1 fruit fly cellular context compared by ENCODE assay signal in genomic region chrX:16811213-16811749, dm6.
TF ChIP-seq lines count a peak whose summit lies in the region.

TSS of gene CG4829 (plus strand) at chrX:16811699.

TF ChIP-seq in whole organism, embryonic, 481 proteins besides CTCF, POLR2A, EP300 and RAD21 (continued from another document and continues in another):
- peak; percentile 66 for TF ChIP-seq shn (GFP tag; optimal IDR thresholded peaks at IDR 0.05; lab: Kevin White, UChicago)
- peak; percentile 56; the same call in 1 of the 2 replicates for TF ChIP-seq toy (GFP tag; IDR thresholded peaks at IDR 0.05; lab: Robert Waterston, UW)
- TF ChIP-seq Lhr (GFP tag; optimal IDR thresholded peaks at IDR 0.05; lab: Kevin White, UChicago) = peak; percentile 44
- peak; percentile 95 for TF ChIP-seq CG12769 (tag; optimal IDR thresholded peaks at IDR 0.05; lab: Kevin White, UChicago)
- no peak for TF ChIP-seq hb (GFP tag; IDR thresholded peaks at IDR 0.05; lab: Robert Waterston, UW; ENCODE audit: partially characterized antibody)
- TF ChIP-seq eve (GFP tag; optimal IDR thresholded peaks at IDR 0.05; lab: Kevin White, UChicago) = no peak
- TF ChIP-seq bcd (GFP tag; optimal IDR thresholded peaks at IDR 0.05; lab: Kevin White, UChicago) = peak; percentile 86
- TF ChIP-seq run (tag; optimal IDR thresholded peaks at IDR 0.05; lab: Kevin White, UChicago) = peak; percentile 77
- peak; percentile 56 for TF ChIP-seq CG3163 (GFP tag; optimal IDR thresholded peaks at IDR 0.05; lab: Kevin White, UChicago)
- TF ChIP-seq HLH3B (GFP tag; IDR thresholded peaks at IDR 0.05; lab: Robert Waterston, UW) = peak; percentile 93
- TF ChIP-seq CG6689 (GFP tag; IDR thresholded peaks at IDR 0.05; lab: Robert Waterston, UW) = peak; percentile 87
- peak; percentile 97 for TF ChIP-seq Ets65A (GFP tag; lab: Kevin White, UChicago)
- peak; percentile 85 for TF ChIP-seq CG14050 (GFP tag; IDR thresholded peaks at IDR 0.05; lab: Robert Waterston, UW)
- peak; percentile 77 for TF ChIP-seq CG18476 (GFP tag; optimal IDR thresholded peaks at IDR 0.05; lab: Kevin White, UChicago)
- peak; percentile 60 for TF ChIP-seq CG13775 (GFP tag; optimal IDR thresholded peaks at IDR 0.05; lab: Kevin White, UChicago)
- peak; percentile 22 for TF ChIP-seq Neu2 (GFP tag; optimal IDR thresholded peaks at IDR 0.05; lab: Kevin White, UChicago; ENCODE audit: borderline replicate concordance)
- TF ChIP-seq tup (GFP tag; optimal IDR thresholded peaks at IDR 0.05; lab: Kevin White, UChicago) = peak; percentile 40
- peak; percentile 77 for TF ChIP-seq cwo (GFP tag; optimal IDR thresholded peaks at IDR 0.05; lab: Kevin White, UChicago)
- no peak for TF ChIP-seq Dfd (GFP tag; optimal IDR thresholded peaks at IDR 0.05; lab: Kevin White, UChicago)
- TF ChIP-seq CG9437 (GFP tag; optimal IDR thresholded peaks at IDR 0.05; lab: Kevin White, UChicago) = peak; percentile 73
- TF ChIP-seq CG17912 (GFP tag; optimal IDR thresholded peaks at IDR 0.05; lab: Kevin White, UChicago) = peak; percentile 79
- TF ChIP-seq Usf (GFP tag; optimal IDR thresholded peaks at IDR 0.05; lab: Kevin White, UChicago) = peak; percentile 43
- peak; percentile 83 for TF ChIP-seq CG3847 (GFP tag; IDR thresholded peaks at IDR 0.05; lab: Robert Waterston, UW)
- peak; percentile 89 for TF ChIP-seq CG10209 (GFP tag; optimal IDR thresholded peaks at IDR 0.05; lab: Kevin White, UChicago)
- peak; percentile 84 for TF ChIP-seq Bteb2 (GFP tag; optimal IDR thresholded peaks at IDR 0.05; lab: Kevin White, UChicago)
- peak; percentile 74 for TF ChIP-seq sim (GFP tag; IDR thresholded peaks at IDR 0.05; lab: Robert Waterston, UW)
- peak; percentile 86 for TF ChIP-seq bab2 (GFP tag; optimal IDR thresholded peaks at IDR 0.05; lab: Kevin White, UChicago)
- peak; percentile 59 for TF ChIP-seq CG1024 (GFP tag; IDR thresholded peaks at IDR 0.05; lab: Robert Waterston, UW)
- peak; percentile 59 for TF ChIP-seq Doc2 (GFP tag; IDR thresholded peaks at IDR 0.05; lab: Robert Waterston, UW)
- TF ChIP-seq ato (GFP tag; IDR thresholded peaks at IDR 0.05; lab: Robert Waterston, UW; ENCODE audit: partially characterized antibody) = no peak
- no peak for TF ChIP-seq inv (GFP tag; IDR thresholded peaks at IDR 0.05; lab: Robert Waterston, UW; ENCODE audit: partially characterized antibody)
- peak; percentile 90 for TF ChIP-seq CG2712 (tag; optimal IDR thresholded peaks at IDR 0.05; lab: Kevin White, UChicago)
- peak; percentile 92 for TF ChIP-seq CG11504 (tag; optimal IDR thresholded peaks at IDR 0.05; lab: Kevin White, UChicago)
- TF ChIP-seq emc (GFP tag; optimal IDR thresholded peaks at IDR 0.05; lab: Kevin White, UChicago) = peak; percentile 65
- no peak for TF ChIP-seq Dp (GFP tag; optimal IDR thresholded peaks at IDR 0.05; lab: Kevin White, UChicago)
- TF ChIP-seq Scr (GFP tag; IDR thresholded peaks at IDR 0.05; lab: Robert Waterston, UW; ENCODE audit: partially characterized antibody) = no peak
- TF ChIP-seq btn (GFP tag; optimal IDR thresholded peaks at IDR 0.05; lab: Kevin White, UChicago) = peak; percentile 76
- TF ChIP-seq Blimp-1 (GFP tag; optimal IDR thresholded peaks at IDR 0.05; lab: Kevin White, UChicago) = peak; percentile 89
- peak; percentile 77 for TF ChIP-seq ewg (GFP tag; optimal IDR thresholded peaks at IDR 0.05; lab: Kevin White, UChicago)
- no peak for TF ChIP-seq HLHmδ (GFP tag; optimal IDR thresholded peaks at IDR 0.05; lab: Kevin White, UChicago)
- peak; percentile 69 for TF ChIP-seq CG8359 (GFP tag; optimal IDR thresholded peaks at IDR 0.05; lab: Kevin White, UChicago; ENCODE audit: borderline replicate concordance)
- TF ChIP-seq CG11695 (GFP tag; IDR thresholded peaks at IDR 0.05; lab: Robert Waterston, UW) = peak; percentile 95
- peak; percentile 83 for TF ChIP-seq Ssrp (tag; optimal IDR thresholded peaks at IDR 0.05; lab: Kevin White, UChicago)
- peak; percentile 82 for TF ChIP-seq pb (GFP tag; optimal IDR thresholded peaks at IDR 0.05; lab: Kevin White, UChicago)
- TF ChIP-seq HmgD (GFP tag; optimal IDR thresholded peaks at IDR 0.05; lab: Kevin White, UChicago) = peak; percentile 19
- TF ChIP-seq CG4424 (GFP tag; optimal IDR thresholded peaks at IDR 0.05; lab: Kevin White, UChicago) = peak; percentile 89
- peak; percentile 74; the same call in 1 of the 3 replicates for TF ChIP-seq CG3726 (GFP tag; IDR thresholded peaks at IDR 0.05; lab: Robert Waterston, UW)
- peak; percentile 94 for TF ChIP-seq Rfx (GFP tag; IDR thresholded peaks at IDR 0.05; lab: Robert Waterston, UW)
- TF ChIP-seq CG5245 (GFP tag; optimal IDR thresholded peaks at IDR 0.05; lab: Kevin White, UChicago) = peak; percentile 86
- peak; percentile 74 for TF ChIP-seq kay (GFP tag; optimal IDR thresholded peaks at IDR 0.05; lab: Kevin White, UChicago)
- TF ChIP-seq CG8281 (tag; optimal IDR thresholded peaks at IDR 0.05; lab: Kevin White, UChicago) = peak; percentile 70
- TF ChIP-seq Spps (tag; optimal IDR thresholded peaks at IDR 0.05; lab: Kevin White, UChicago) = peak; percentile 66
- TF ChIP-seq tio (GFP tag; optimal IDR thresholded peaks at IDR 0.05; lab: Kevin White, UChicago) = peak; percentile 75
- TF ChIP-seq mld (GFP tag; IDR thresholded peaks at IDR 0.05; lab: Robert Waterston, UW; ENCODE audit: partially characterized antibody) = no peak
- TF ChIP-seq ranshi (GFP tag; IDR thresholded peaks at IDR 0.05; lab: Robert Waterston, UW) = peak; percentile 90
- TF ChIP-seq CG17612 (GFP tag; IDR thresholded peaks at IDR 0.05; lab: Robert Waterston, UW) = peak; percentile 72; the same call in 1 of the 2 replicates
- TF ChIP-seq pfk (GFP tag; optimal IDR thresholded peaks at IDR 0.05; lab: Kevin White, UChicago) = peak; percentile 7
- TF ChIP-seq crol (GFP tag; IDR thresholded peaks at IDR 0.05; lab: Robert Waterston, UW) = no peak
- peak; percentile 85 for TF ChIP-seq gro (GFP tag; optimal IDR thresholded peaks at IDR 0.05; lab: Kevin White, UChicago)
- TF ChIP-seq CG3838 (GFP tag; optimal IDR thresholded peaks at IDR 0.05; lab: Kevin White, UChicago) = peak; percentile 45
- TF ChIP-seq fd3F (GFP tag; optimal IDR thresholded peaks at IDR 0.05; lab: Kevin White, UChicago) = peak; percentile 89
- no peak for TF ChIP-seq lov (optimal IDR thresholded peaks at IDR 0.05; lab: Kevin White, UChicago)
- TF ChIP-seq lov (GFP tag; IDR thresholded peaks at IDR 0.05; lab: Robert Waterston, UW) = peak; percentile 83; the same call in 2 of the 3 replicates
- peak; percentile 79 for TF ChIP-seq nau (GFP tag; optimal IDR thresholded peaks at IDR 0.05; lab: Kevin White, UChicago)
- TF ChIP-seq Dbx (GFP tag; IDR thresholded peaks at IDR 0.05; lab: Robert Waterston, UW) = peak; percentile 82
- TF ChIP-seq CG33557 (GFP tag; optimal IDR thresholded peaks at IDR 0.05; lab: Kevin White, UChicago) = peak; percentile 52
- peak; percentile 74 for TF ChIP-seq trem (tag; optimal IDR thresholded peaks at IDR 0.05; lab: Kevin White, UChicago)
- TF ChIP-seq CG3065 (GFP tag; optimal IDR thresholded peaks at IDR 0.05; lab: Kevin White, UChicago) = peak; percentile 29
- peak; percentile 88 for TF ChIP-seq tin (GFP tag; optimal IDR thresholded peaks at IDR 0.05; lab: Kevin White, UChicago)
- peak; percentile 76 for TF ChIP-seq CG6765 (GFP tag; optimal IDR thresholded peaks at IDR 0.05; lab: Kevin White, UChicago)
- TF ChIP-seq ara (GFP tag; IDR thresholded peaks at IDR 0.05; lab: Robert Waterston, UW) = peak; percentile 84
- peak; percentile 38 for TF ChIP-seq psq (GFP tag; optimal IDR thresholded peaks at IDR 0.05; lab: Kevin White, UChicago)
- TF ChIP-seq Hmx (GFP tag; optimal IDR thresholded peaks at IDR 0.05; lab: Kevin White, UChicago) = peak; percentile 1
- peak; percentile 86 for TF ChIP-seq CG11247 (GFP tag; IDR thresholded peaks at IDR 0.05; lab: Robert Waterston, UW)
- TF ChIP-seq ATbp (GFP tag; optimal IDR thresholded peaks at IDR 0.05; lab: Kevin White, UChicago) = peak; percentile 90
- peak; percentile 70 for TF ChIP-seq CG43689 (GFP tag; IDR thresholded peaks at IDR 0.05; lab: Robert Waterston, UW)
- peak; percentile 5 for TF ChIP-seq stwl (tag; optimal IDR thresholded peaks at IDR 0.05; lab: Kevin White, UChicago)
- peak; percentile 51; the same call in 1 of the 2 replicates for TF ChIP-seq peb (GFP tag; IDR thresholded peaks at IDR 0.05; lab: Robert Waterston, UW)
- TF ChIP-seq Stat92E (GFP tag; optimal IDR thresholded peaks at IDR 0.05; lab: Kevin White, UChicago) = no peak
- peak; percentile 89 for TF ChIP-seq Fer1 (GFP tag; optimal IDR thresholded peaks at IDR 0.05; lab: Kevin White, UChicago)
- peak; percentile 83; the same call in 2 of the 3 replicates for TF ChIP-seq Optix (GFP tag; IDR thresholded peaks at IDR 0.05; lab: Robert Waterston, UW)
- TF ChIP-seq Fer3 (tag; optimal IDR thresholded peaks at IDR 0.05; lab: Kevin White, UChicago) = peak; percentile 91
- TF ChIP-seq aop (GFP tag; IDR thresholded peaks at IDR 0.05; lab: Robert Waterston, UW) = no peak
- TF ChIP-seq Mrtf (GFP tag; IDR thresholded peaks at IDR 0.05; lab: Robert Waterston, UW) = peak; percentile 87
- peak; percentile 92 for TF ChIP-seq CG8924 (tag; optimal IDR thresholded peaks at IDR 0.05; lab: Kevin White, UChicago)
- TF ChIP-seq CG10543 (GFP tag; optimal IDR thresholded peaks at IDR 0.05; lab: Kevin White, UChicago) = peak; percentile 84
- TF ChIP-seq slbo (GFP tag; IDR thresholded peaks at IDR 0.05; lab: Robert Waterston, UW) = peak; percentile 92
- peak; percentile 58; the same call in 1 of the 3 replicates for TF ChIP-seq CG7357 (GFP tag; IDR thresholded peaks at IDR 0.05; lab: Robert Waterston, UW)
- TF ChIP-seq CG18262 (tag; optimal IDR thresholded peaks at IDR 0.05; lab: Kevin White, UChicago) = peak; percentile 87
- no peak for TF ChIP-seq YL-1 (GFP tag; optimal IDR thresholded peaks at IDR 0.05; lab: Kevin White, UChicago)
- TF ChIP-seq Xbp1 (GFP tag; optimal IDR thresholded peaks at IDR 0.05; lab: Kevin White, UChicago) = peak; percentile 88
- TF ChIP-seq CG12236 (GFP tag; optimal IDR thresholded peaks at IDR 0.05; lab: Kevin White, UChicago) = peak; percentile 63
- TF ChIP-seq CHES-1-like (GFP tag; optimal IDR thresholded peaks at IDR 0.05; lab: Kevin White, UChicago) = peak; percentile 66
- peak; percentile 10 for TF ChIP-seq CG15073 (GFP tag; optimal IDR thresholded peaks at IDR 0.05; lab: Kevin White, UChicago)
- peak; percentile 83 to 87 for TF ChIP-seq Pdp1 (GFP tag; optimal IDR thresholded peaks at IDR 0.05; lab: Kevin White, UChicago)
- peak; percentile 90 for TF ChIP-seq CoRest (tag; optimal IDR thresholded peaks at IDR 0.05; lab: Kevin White, UChicago)
- TF ChIP-seq Dad (GFP tag; optimal IDR thresholded peaks at IDR 0.05; lab: Kevin White, UChicago) = peak; percentile 79
- TF ChIP-seq Hr51 (GFP tag; optimal IDR thresholded peaks at IDR 0.05; lab: Kevin White, UChicago) = peak; percentile 62 to 90
- no peak for TF ChIP-seq nom (GFP tag; optimal IDR thresholded peaks at IDR 0.05; lab: Kevin White, UChicago)
- no peak for TF ChIP-seq bbx (GFP tag; IDR thresholded peaks at IDR 0.05; lab: Robert Waterston, UW; ENCODE audit: partially characterized antibody)
- no peak for TF ChIP-seq CG7745 (tag; optimal IDR thresholded peaks at IDR 0.05; lab: Kevin White, UChicago)
- peak; percentile 83 for TF ChIP-seq Awh (GFP tag; IDR thresholded peaks at IDR 0.05; lab: Robert Waterston, UW)
- TF ChIP-seq Ets97D (GFP tag; optimal IDR thresholded peaks at IDR 0.05; lab: Kevin White, UChicago) = peak; percentile 61
- peak; percentile 92 for TF ChIP-seq CG7839 (tag; optimal IDR thresholded peaks at IDR 0.05; lab: Kevin White, UChicago)
- peak; percentile 84 for TF ChIP-seq rib (GFP tag; IDR thresholded peaks at IDR 0.05; lab: Robert Waterston, UW)
- TF ChIP-seq al (GFP tag; IDR thresholded peaks at IDR 0.05; lab: Robert Waterston, UW) = peak; percentile 76
- peak; percentile 19 for TF ChIP-seq CG3995 (GFP tag; optimal IDR thresholded peaks at IDR 0.05; lab: Kevin White, UChicago)
- TF ChIP-seq Sox102F (GFP tag; optimal IDR thresholded peaks at IDR 0.05; lab: Kevin White, UChicago) = peak; percentile 93
- TF ChIP-seq PHDP (tag; optimal IDR thresholded peaks at IDR 0.05; lab: Kevin White, UChicago) = peak; percentile 91
- TF ChIP-seq MTF-1 (GFP tag; optimal IDR thresholded peaks at IDR 0.05; lab: Kevin White, UChicago; ENCODE audit: borderline replicate concordance) = peak; percentile 86
- TF ChIP-seq CG9727 (GFP tag; optimal IDR thresholded peaks at IDR 0.05; lab: Kevin White, UChicago) = peak; percentile 77
- TF ChIP-seq jigr1 (GFP tag; IDR thresholded peaks at IDR 0.05; lab: Robert Waterston, UW) = peak; percentile 77
- TF ChIP-seq CG1647 (GFP tag; optimal IDR thresholded peaks at IDR 0.05; lab: Kevin White, UChicago) = peak; percentile 86
- TF ChIP-seq Poxn (GFP tag; IDR thresholded peaks at IDR 0.05; lab: Robert Waterston, UW) = peak; percentile 25; the same call in 1 of the 2 replicates
- TF ChIP-seq Ada2b (GFP tag; IDR thresholded peaks at IDR 0.05; lab: Robert Waterston, UW) = peak; percentile 89
- peak; percentile 44 for TF ChIP-seq CG31388 (GFP tag; optimal IDR thresholded peaks at IDR 0.05; lab: Kevin White, UChicago)
- no peak for TF ChIP-seq br (optimal IDR thresholded peaks at IDR 0.05; lab: Kevin White, UChicago)
- no peak for TF ChIP-seq cg (GFP tag; optimal IDR thresholded peaks at IDR 0.05; lab: Kevin White, UChicago)
- peak; percentile 85 for TF ChIP-seq oc (tag; optimal IDR thresholded peaks at IDR 0.05; lab: Kevin White, UChicago)
- peak; percentile 89 for TF ChIP-seq CG11456 (GFP tag; IDR thresholded peaks at IDR 0.05; lab: Robert Waterston, UW)
- TF ChIP-seq CG4328 (GFP tag; optimal IDR thresholded peaks at IDR 0.05; lab: Kevin White, UChicago) = peak; percentile 81
- peak; percentile 37 for TF ChIP-seq CG17186 (GFP tag; optimal IDR thresholded peaks at IDR 0.05; lab: Kevin White, UChicago)
- TF ChIP-seq cad (GFP tag; optimal IDR thresholded peaks at IDR 0.05; lab: Kevin White, UChicago) = no peak
- peak; percentile 87 for TF ChIP-seq Xrp1 (GFP tag; IDR thresholded peaks at IDR 0.05; lab: Robert Waterston, UW)
- peak; percentile 78 for TF ChIP-seq abd-A (tag; optimal IDR thresholded peaks at IDR 0.05; lab: Kevin White, UChicago)
- TF ChIP-seq CG5953 (GFP tag; IDR thresholded peaks at IDR 0.05; lab: Robert Waterston, UW) = peak; percentile 82
- peak; percentile 77 for TF ChIP-seq tx (GFP tag; optimal IDR thresholded peaks at IDR 0.05; lab: Kevin White, UChicago)
- peak; percentile 85 for TF ChIP-seq H15 (GFP tag; IDR thresholded peaks at IDR 0.05; lab: Robert Waterston, UW)
- no peak for TF ChIP-seq CG15479 (GFP tag; optimal IDR thresholded peaks at IDR 0.05; lab: Kevin White, UChicago)
- TF ChIP-seq Lim3 (GFP tag; IDR thresholded peaks at IDR 0.05; lab: Robert Waterston, UW) = peak; percentile 60
- TF ChIP-seq CG31441 (GFP tag; IDR thresholded peaks at IDR 0.05; lab: Robert Waterston, UW) = peak; percentile 93
